Fruit fly (Drosophila melanogaster) whole organism, wandering third instar larva: ENCODE data around the gene CG9992.
A peak's percentile ranks its signal among the peaks of the same experiment; 100 is the strongest.

Experiments used
- HLH106 ChIP-seq: fragments of 200-800 bp; optimal IDR thresholded peaks from 3 replicates; lab custom pipeline; 2019; ENCODE audit warnings: missing biosample characterization, mild to moderate bottlenecking, missing genetic modification characterization, moderate library complexity
- OdsH ChIP-seq: fragments of 200-800 bp; sonication (Bioruptor generic); optimal IDR thresholded peaks from 2 replicates; lab custom pipeline; 2016; ENCODE audit warnings: missing biosample characterization, mild to moderate bottlenecking, missing genetic modification characterization
- Vsx2 ChIP-seq: fragments of 200-300, 225-300 bp; sonication (Bioruptor generic); optimal IDR thresholded peaks from 2 replicates; lab custom pipeline; 2018; ENCODE audit warnings: missing biosample characterization, missing genetic modification characterization; ENCODE audit not compliant: partially characterized antibody
- br ChIP-seq: fragments of 200-800 bp; sonication (Bioruptor generic); optimal IDR thresholded peaks from 2 replicates; lab custom pipeline; 2016; ENCODE audit warnings: missing biosample characterization, missing genetic modification characterization
- brk ChIP-seq: fragments of 200-800 bp; sonication (Bioruptor generic); optimal IDR thresholded peaks from 2 replicates; lab custom pipeline; 2016; ENCODE audit warnings: missing biosample characterization, mild to moderate bottlenecking, missing genetic modification characterization
- dmrt93B ChIP-seq: fragments of 200-800 bp; sonication (Bioruptor generic); optimal IDR thresholded peaks from 2 replicates; lab custom pipeline; 2018; ENCODE audit warnings: missing biosample characterization, mild to moderate bottlenecking, missing genetic modification characterization
- fru ChIP-seq: fragments of 200-800 bp; sonication (Bioruptor generic); optimal IDR thresholded peaks from 3 replicates; lab custom pipeline; 2016; ENCODE audit warnings: missing biosample characterization, mild to moderate bottlenecking, missing genetic modification characterization
- h ChIP-seq: fragments of 200-800 bp; sonication (Bioruptor generic); optimal IDR thresholded peaks from 3 replicates; lab custom pipeline; 2016; ENCODE audit warnings: missing biosample characterization, mild to moderate bottlenecking, missing genetic modification characterization
- psq ChIP-seq: fragments of 200-800 bp; sonication (Bioruptor generic); optimal IDR thresholded peaks from 3 replicates; lab custom pipeline; 2017; ENCODE audit warnings: missing biosample characterization, mild to moderate bottlenecking, missing genetic modification characterization, moderate library complexity
- sage ChIP-seq: fragments of 200-800 bp; sonication (Bioruptor generic); optimal IDR thresholded peaks from 2 replicates; lab custom pipeline; 2016; ENCODE audit warnings: missing biosample characterization, mild to moderate bottlenecking, missing genetic modification characterization
- woc ChIP-seq: sonication (Bioruptor generic); optimal IDR thresholded peaks from 2 replicates; lab custom pipeline; 2016; ENCODE audit warnings: missing biosample characterization, mild to moderate bottlenecking, missing genetic modification characterization

- TF ChIP-seq woc (GFP tag; lab: Kevin White, UChicago): peak; percentile 31
- TF ChIP-seq h (GFP tag; lab: Kevin White, UChicago): peak; percentile 71
- peak; percentile 66 for TF ChIP-seq OdsH (GFP tag; lab: Kevin White, UChicago)
- TF ChIP-seq sage: no peak
- peak; percentile 72 for TF ChIP-seq fru (GFP tag; lab: Kevin White, UChicago)
- peak; percentile 53 for TF ChIP-seq HLH106 (tag; lab: Kevin White, UChicago)
- TF ChIP-seq brk (GFP tag; lab: Kevin White, UChicago): no peak
- no peak for TF ChIP-seq Vsx2 (GFP tag; lab: Kevin White, UChicago)
- TF ChIP-seq psq (GFP tag; lab: Kevin White, UChicago): peak; percentile 33
- peak; percentile 41 for TF ChIP-seq dmrt93B
- TF ChIP-seq br (GFP tag; lab: Kevin White, UChicago): peak; percentile 43
Observed at dm6 chrX:16385942-16386392, 1.3 kb upstream of the CG9992 start.
